Worm (Caenorhabditis elegans): ENCODE data around the gene Y45F10B.3.
"Not testable (repeated sequence)": the region's sequence is repeated elsewhere in the genome, so short reads cannot be mapped to it uniquely, and the experiment has no call there.

Y45F10B.3 gene

ce11 chrIV:13557393-13557792, 36.1 kb upstream of the Y45F10B.3 start:
- TF ChIP-seq unc-130 (tag; optimal IDR thresholded peaks at IDR 0.05): no peak
- peak; percentile 22 for TF ChIP-seq lin-14 (GFP tag; optimal IDR thresholded peaks at IDR 0.05)

ce11 chrIV:13559020-13559419, 34.4 kb upstream of the Y45F10B.3 start:
- TF ChIP-seq snu-23 (GFP tag; optimal IDR thresholded peaks at IDR 0.05) (no peak), mep-1 (tag; optimal IDR thresholded peaks at IDR 0.05) (no peak), xbp-1 (tag; optimal IDR thresholded peaks at IDR 0.05) (no peak), nhr-71 (tag; optimal IDR thresholded peaks at IDR 0.05) (no peak), Y116A8C.19 (tag; optimal IDR thresholded peaks at IDR 0.05; ENCODE audit: borderline replicate concordance) (no peak), grh-1 (GFP tag; IDR thresholded peaks at IDR 0.05) (no peak)

ce11 chrIV:13561629-13562028, 31.8 kb upstream of the Y45F10B.3 start, which contains the start of the genes Y45F10B.13 and qui-1:
Y45F10B.13 (minus strand) TSS chrIV:13561729.
qui-1 (plus strand) TSS chrIV:13561861.
- TF ChIP-seq dsc-1 (tag; optimal IDR thresholded peaks at IDR 0.05): peak; percentile 64
- TF ChIP-seq rnt-1 (tag; optimal IDR thresholded peaks at IDR 0.05): peak; percentile 22
- TF ChIP-seq lin-14 (GFP tag; optimal IDR thresholded peaks at IDR 0.05): peak; percentile 47
- no peak for TF ChIP-seq dpl-1 (GFP tag; optimal IDR thresholded peaks at IDR 0.05)
- TF ChIP-seq sup-37 (GFP tag; optimal IDR thresholded peaks at IDR 0.05): no peak

- peak; percentile 80 for TF ChIP-seq fkh-10 (GFP tag; optimal IDR thresholded peaks at IDR 0.05)
- TF ChIP-seq nhr-237 (tag; optimal IDR thresholded peaks at IDR 0.05): no peak
- TF ChIP-seq lin-14 (GFP tag; optimal IDR thresholded peaks at IDR 0.05): peak; percentile 49
- no peak for TF ChIP-seq vab-15 (tag; optimal IDR thresholded peaks at IDR 0.05)
- TF ChIP-seq egl-27 (tag; optimal IDR thresholded peaks at IDR 0.05): no peak
Measured at ce11 chrIV:13564284-13564683, 29.2 kb upstream of the Y45F10B.3 start.

ce11 chrIV:13574733-13575132, 18.7 kb upstream of the Y45F10B.3 start, which contains the start of gene srd-10:
srd-10 (plus strand) TSS chrIV:13575033.
- peak; percentile 24 for TF ChIP-seq nhr-85 (tag)
- TF ChIP-seq lin-39 (tag; optimal IDR thresholded peaks at IDR 0.05): no peak
- TF ChIP-seq jun-1 (tag; optimal IDR thresholded peaks at IDR 0.05): no peak

- TF ChIP-seq pqm-1 (tag; optimal IDR thresholded peaks at IDR 0.05): no peak
- no peak for TF ChIP-seq swsn-7 (tag; optimal IDR thresholded peaks at IDR 0.05)
- no peak for TF ChIP-seq nhr-11 (tag; optimal IDR thresholded peaks at IDR 0.05)
- no peak for TF ChIP-seq ces-1 (GFP tag; optimal IDR thresholded peaks at IDR 0.05)
- no peak for TF ChIP-seq aha-1 (tag; optimal IDR thresholded peaks at IDR 0.05)
- TF ChIP-seq pax-3 (tag; optimal IDR thresholded peaks at IDR 0.05): no peak
- no peak for TF ChIP-seq unc-62 (GFP tag; optimal IDR thresholded peaks at IDR 0.05)
- no peak for TF ChIP-seq hlh-17 (GFP tag; optimal IDR thresholded peaks at IDR 0.05; ENCODE audit: borderline replicate concordance)
- no peak for TF ChIP-seq sox-4 (tag; optimal IDR thresholded peaks at IDR 0.05)
- TF ChIP-seq nhr-12 (tag; optimal IDR thresholded peaks at IDR 0.05): no peak
Measured at ce11 chrIV:13575673-13576072, 17.8 kb upstream of the Y45F10B.3 start.

ce11 chrIV:13578174-13578573, 15.3 kb upstream of the Y45F10B.3 start, which contains the start of gene Y45F10B.8:
Y45F10B.8 (minus strand) TSS chrIV:13578274.
- not testable (repeated sequence) for TF ChIP-seq nhr-20 (tag; optimal IDR thresholded peaks at IDR 0.05); snu-23 (GFP tag; optimal IDR thresholded peaks at IDR 0.05); fkh-8 (tag; optimal IDR thresholded peaks at IDR 0.05)

Measured in whole organism, L1 larva.